Worm (Caenorhabditis elegans) whole organism, young adult: ENCODE measurements around the gene F40F8.1.

Experiments used
- Y53F4B.3 ChIP-seq: fragments of 200-800 bp; sonication (Bioruptor generic); IDR thresholded peaks from 2 replicates; pipeline ENCODE4 v1.3.6; 2022; ENCODE audit warnings: missing genetic modification reagents, missing genetic modification characterization, missing compliant biosample characterization
- ceh-40 ChIP-seq: fragments of 200-800 bp; sonication (Bioruptor generic); IDR thresholded peaks from 2 replicates; pipeline ENCODE4 v1.3.6; 2022; ENCODE audit warnings: missing genetic modification characterization, missing compliant biosample characterization
- him-1 ChIP-seq: sonication (generic microtip); optimal IDR thresholded peaks from 2 replicates; lab custom pipeline; 2016; ENCODE audit warnings: missing genotype, missing genetic modification reagents, missing genetic modification characterization, missing compliant biosample characterization
- hmg-20 ChIP-seq: fragments of 200-800 bp; sonication (Bioruptor generic); IDR thresholded peaks from 2 replicates; pipeline ENCODE4 v1.3.6; 2022; ENCODE audit warnings: missing genetic modification reagents, missing genetic modification characterization, missing compliant biosample characterization
- nhr-120 ChIP-seq: fragments of 200-800 bp; sonication (Bioruptor generic); IDR thresholded peaks from 2 replicates; pipeline ENCODE4 v1.3.6; 2022; ENCODE audit warnings: missing genetic modification characterization, missing compliant biosample characterization
- unc-62 ChIP-seq: fragments of 150-350 bp; optimal IDR thresholded peaks from 2 replicates; lab custom pipeline; 2014; ENCODE audit warnings: missing biosample characterization, missing genetic modification reagents, missing genetic modification characterization

ce11 chrII:11126312-11127000 lies 1.0 kb upstream of the F40F8.1 start, which contains the start of the genes rps-9 and lsm-1:
- no peak for TF ChIP-seq Y53F4B.3 (GFP tag; lab: Robert Waterston, UW)
- no peak for TF ChIP-seq him-1
- no peak for TF ChIP-seq unc-62 (GFP tag; lab: Kevin White, UChicago)
- no peak for TF ChIP-seq ceh-40 (GFP tag; lab: Robert Waterston, UW)
- TF ChIP-seq nhr-120, result no peak
- no peak for TF ChIP-seq hmg-20 (GFP tag; lab: Robert Waterston, UW)
